Worm (Caenorhabditis elegans) whole organism, young adult: Measurements from ENCODE around the gene fbxa-78.

ENCODE experiments used
- B0019.2 ChIP-seq: fragments of 200-800 bp; sonication (Bioruptor generic); conservative IDR thresholded peaks from 2 replicates; pipeline ENCODE4 v1.3.6; 2022; ENCODE audit warnings: missing genetic modification reagents, missing genetic modification characterization, missing compliant biosample characterization
- B0261.1 ChIP-seq: sonication (generic microtip); optimal IDR thresholded peaks from 2 replicates; lab custom pipeline; 2016; ENCODE audit warnings: mild to moderate bottlenecking, missing genetic modification characterization, moderate library complexity, missing compliant biosample characterization
- C17E4.6 ChIP-seq: fragments of 200-800 bp; sonication (Bioruptor generic); IDR thresholded peaks from 2 replicates; pipeline ENCODE4 v1.3.6; 2022; ENCODE audit warnings: missing genetic modification reagents, missing genetic modification characterization, missing compliant biosample characterization
- F23B12.7 ChIP-seq: sonication (generic microtip); optimal IDR thresholded peaks from 2 replicates; lab custom pipeline; 2017; ENCODE audit warnings: missing genetic modification characterization, mild to moderate bottlenecking, missing compliant biosample characterization, antibody characterized with exemption, moderate library complexity; ENCODE audit not compliant: insufficient read depth
- F37B4.10 ChIP-seq: fragments of 200-800 bp; sonication (Bioruptor generic); IDR thresholded peaks from 2 replicates; pipeline ENCODE4 v1.3.6; 2022; ENCODE audit warnings: missing genetic modification characterization, missing compliant biosample characterization
- F49E8.2 ChIP-seq: sonication (generic microtip); optimal IDR thresholded peaks from 3 replicates; lab custom pipeline; 2017; ENCODE audit warnings: missing genetic modification characterization, mild to moderate bottlenecking, missing compliant biosample characterization, antibody characterized with exemption, moderate library complexity; ENCODE audit not compliant: insufficient read depth
- F52B5.7 ChIP-seq: sonication (generic microtip); optimal IDR thresholded peaks from 2 replicates; lab custom pipeline; 2016; ENCODE audit warnings: mild to moderate bottlenecking, missing genetic modification characterization, missing compliant biosample characterization
- F57C9.4 ChIP-seq: sonication (generic microtip); optimal IDR thresholded peaks from 2 replicates; lab custom pipeline; 2017; ENCODE audit warnings: mild to moderate bottlenecking, missing genetic modification characterization, missing compliant biosample characterization
- T07F8.4 ChIP-seq: sonication (generic microtip); optimal IDR thresholded peaks from 2 replicates; lab custom pipeline; 2016; ENCODE audit warnings: mild to moderate bottlenecking, missing genetic modification characterization, moderate library complexity, missing compliant biosample characterization
- Y53F4B.3 ChIP-seq: fragments of 200-800 bp; sonication (Bioruptor generic); IDR thresholded peaks from 2 replicates; pipeline ENCODE4 v1.3.6; 2022; ENCODE audit warnings: missing genetic modification reagents, missing genetic modification characterization, missing compliant biosample characterization
- Y56A3A.18 ChIP-seq: fragments of 200-800 bp; sonication (Bioruptor generic); IDR thresholded peaks from 2 replicates; pipeline ENCODE4 v1.3.6; 2022; ENCODE audit warnings: missing genetic modification reagents, missing genetic modification characterization, missing compliant biosample characterization
- Y95B8A.8 ChIP-seq: fragments of 200-800 bp; sonication (Bioruptor generic); IDR thresholded peaks from 2 replicates; pipeline ENCODE4 v1.3.6; 2022; ENCODE audit warnings: missing genetic modification reagents, missing genetic modification characterization, missing compliant biosample characterization
- ZK185.1 ChIP-seq: sonication (generic microtip); optimal IDR thresholded peaks from 2 replicates; lab custom pipeline; 2016; ENCODE audit warnings: mild to moderate bottlenecking, missing genetic modification characterization, missing compliant biosample characterization; ENCODE audit not compliant: poor library complexity, severe bottlenecking
- akir-1 ChIP-seq: fragments of 200-800 bp; sonication (Bioruptor generic); optimal IDR thresholded peaks from 2 replicates; lab custom pipeline; 2018; ENCODE audit warnings: mild to moderate bottlenecking, missing genetic modification characterization, moderate library complexity, missing compliant biosample characterization
- athp-1 ChIP-seq: sonication (generic microtip); optimal IDR thresholded peaks from 2 replicates; lab custom pipeline; 2017; ENCODE audit warnings: mild to moderate bottlenecking, missing genetic modification characterization, missing compliant biosample characterization
- attf-3 ChIP-seq: fragments of 200-800 bp; sonication (Bioruptor generic); conservative IDR thresholded peaks from 2 replicates; pipeline ENCODE4 v1.3.6; 2022; ENCODE audit warnings: missing genetic modification reagents, missing genetic modification characterization, missing compliant biosample characterization
- bed-1 ChIP-seq: fragments of 200-800 bp; sonication (Bioruptor generic); IDR thresholded peaks from 2 replicates; pipeline ENCODE4 v1.3.6; 2022; ENCODE audit warnings: missing genetic modification reagents, missing genetic modification characterization, missing compliant biosample characterization
- cebp-1 ChIP-seq, 2 experiments: fragments of 200-800 bp in 1 of 2; sonication (Bioruptor generic) in 1 of 2; sonication (generic microtip) in 1 of 2; IDR thresholded peaks in 1 of 2; optimal IDR thresholded peaks in 1 of 2; 2 replicates each; pipeline versions ENCODE4 v1.3.6 to Lab custom; 2017 to 2022; ENCODE audit warnings: missing compliant biosample characterization in 2 of 2, missing genetic modification characterization in 2 of 2, mild to moderate bottlenecking in 1 of 2, missing genetic modification reagents in 1 of 2, moderate library complexity in 1 of 2
- cebp-2 ChIP-seq: fragments of 200-800 bp; sonication (Bioruptor generic); IDR thresholded peaks from 2 replicates; pipeline ENCODE4 v1.3.6; 2022; ENCODE audit warnings: missing genetic modification characterization, missing compliant biosample characterization
- ceh-27 ChIP-seq: fragments of 200-800 bp; sonication (Bioruptor generic); optimal IDR thresholded peaks from 2 replicates; lab custom pipeline; 2018; ENCODE audit warnings: mild to moderate bottlenecking, missing genetic modification characterization, moderate library complexity, missing compliant biosample characterization
- ceh-58 ChIP-seq: fragments of 200-800 bp; sonication (Bioruptor generic); IDR thresholded peaks from 2 replicates; pipeline ENCODE4 v1.3.6; 2022; ENCODE audit warnings: missing genetic modification characterization, missing compliant biosample characterization
- chd-7 ChIP-seq: sonication (generic microtip); optimal IDR thresholded peaks from 2 replicates; lab custom pipeline; 2016; ENCODE audit warnings: mild to moderate bottlenecking, missing genetic modification characterization, moderate library complexity, missing compliant biosample characterization
- die-1 ChIP-seq: sonication (generic microtip); optimal IDR thresholded peaks from 2 replicates; lab custom pipeline; 2016; ENCODE audit warnings: missing genotype, mild to moderate bottlenecking, missing genetic modification characterization, missing compliant biosample characterization
- dpff-1 ChIP-seq: sonication (generic microtip); optimal IDR thresholded peaks from 2 replicates; lab custom pipeline; 2017; ENCODE audit warnings: mild to moderate bottlenecking, missing genetic modification characterization, missing compliant biosample characterization
- ekl-4 ChIP-seq: fragments of 200-800 bp; sonication (Bioruptor generic); IDR thresholded peaks from 2 replicates; pipeline ENCODE4 v1.3.6; 2022; ENCODE audit warnings: missing genetic modification reagents, missing genetic modification characterization, missing compliant biosample characterization
- fkh-3 ChIP-seq: sonication (generic microtip); optimal IDR thresholded peaks from 2 replicates; lab custom pipeline; 2016; ENCODE audit warnings: mild to moderate bottlenecking, missing genetic modification characterization, missing compliant biosample characterization
- gei-17 ChIP-seq: fragments of 200-800 bp; sonication (Bioruptor generic); optimal IDR thresholded peaks from 2 replicates; lab custom pipeline; 2018; ENCODE audit warnings: mild to moderate bottlenecking, missing genetic modification characterization, missing compliant biosample characterization
- hlh-12 ChIP-seq: sonication (generic microtip); optimal IDR thresholded peaks from 2 replicates; lab custom pipeline; 2016; ENCODE audit warnings: missing genetic modification characterization, missing compliant biosample characterization
- hmg-1.2 ChIP-seq: fragments of 200-800 bp; sonication (Bioruptor generic); IDR thresholded peaks from 2 replicates; pipeline ENCODE4 v1.3.6; 2022; ENCODE audit warnings: missing genetic modification reagents, missing genetic modification characterization, missing compliant biosample characterization
- hmg-20 ChIP-seq: fragments of 200-800 bp; sonication (Bioruptor generic); IDR thresholded peaks from 2 replicates; pipeline ENCODE4 v1.3.6; 2022; ENCODE audit warnings: missing genetic modification reagents, missing genetic modification characterization, missing compliant biosample characterization
- lag-1 ChIP-seq: fragments of 200-800 bp; sonication (Bioruptor generic); IDR thresholded peaks from 2 replicates; pipeline ENCODE4 v1.3.6; 2022; ENCODE audit warnings: missing genetic modification reagents, missing genetic modification characterization, missing compliant biosample characterization
- lin-26 ChIP-seq: fragments of 200-800 bp; sonication (Bioruptor generic); IDR thresholded peaks from 2 replicates; pipeline ENCODE4 v1.3.6; 2022; ENCODE audit warnings: missing genetic modification reagents, missing genetic modification characterization, missing compliant biosample characterization
- lin-35 ChIP-seq, 3 experiments: fragments of 150-350 bp in 2 of 3; sonication (generic microtip) in 1 of 3; optimal IDR thresholded peaks; 2 replicates each; lab custom pipeline; 2014 to 2018; ENCODE audit warnings: missing biosample characterization in 3 of 3, missing genetic modification characterization in 3 of 3, missing genetic modification reagents in 3 of 3
- lsl-1 ChIP-seq: fragments of 200-800 bp; sonication (Bioruptor generic); optimal IDR thresholded peaks from 2 replicates; lab custom pipeline; 2018; ENCODE audit warnings: mild to moderate bottlenecking, missing genetic modification characterization, moderate library complexity, missing compliant biosample characterization
- madf-6 ChIP-seq: fragments of 200-800 bp; sonication (Bioruptor generic); IDR thresholded peaks from 2 replicates; pipeline ENCODE4 v1.3.6; 2022; ENCODE audit warnings: missing genetic modification reagents, missing genetic modification characterization, missing compliant biosample characterization
- mes-4 ChIP-seq: sonication (generic microtip); optimal IDR thresholded peaks from 2 replicates; lab custom pipeline; 2016; ENCODE audit warnings: missing genotype, missing genetic modification characterization, missing compliant biosample characterization
- nfya-2 ChIP-seq: fragments of 200-800 bp; sonication (Bioruptor generic); IDR thresholded peaks from 2 replicates; pipeline ENCODE4 v1.3.6; 2022; ENCODE audit warnings: missing genetic modification reagents, missing genetic modification characterization, missing compliant biosample characterization
- rcor-1 ChIP-seq: fragments of 200-800 bp; sonication (Bioruptor generic); IDR thresholded peaks from 2 replicates; pipeline ENCODE4 v1.3.6; 2022; ENCODE audit warnings: missing genetic modification reagents, missing genetic modification characterization, missing compliant biosample characterization
- rpc-1 ChIP-seq, 2 experiments: fragments of 150-350 bp in 1 of 2; sonication (generic microtip) in 1 of 2; optimal IDR thresholded peaks; 2 replicates each; lab custom pipeline; 2014 to 2018; ENCODE audit warnings: missing biosample characterization in 1 of 2, missing genetic modification characterization in 1 of 2, missing genetic modification reagents in 1 of 2, missing genotype in 1 of 2
- somi-1 ChIP-seq: fragments of 200-800 bp; sonication (Bioruptor generic); optimal IDR thresholded peaks from 2 replicates; lab custom pipeline; 2018; ENCODE audit warnings: mild to moderate bottlenecking, missing genetic modification characterization, missing compliant biosample characterization
- sptf-2 ChIP-seq: fragments of 200-800 bp; sonication (Bioruptor generic); optimal IDR thresholded peaks from 2 replicates; lab custom pipeline; 2018; ENCODE audit warnings: mild to moderate bottlenecking, missing genetic modification characterization, missing compliant biosample characterization
- tbp1 ChIP-seq: fragments of 200-800 bp; sonication (Bioruptor generic); optimal IDR thresholded peaks from 2 replicates; lab custom pipeline; 2018; ENCODE audit warnings: mild to moderate bottlenecking, missing genetic modification characterization, missing compliant biosample characterization
- unc-130 ChIP-seq: sonication (generic microtip); optimal IDR thresholded peaks from 2 replicates; lab custom pipeline; 2016; ENCODE audit warnings: missing genetic modification reagents, missing genetic modification characterization, missing compliant biosample characterization
- xnd-1 ChIP-seq: sonication (generic microtip); optimal IDR thresholded peaks from 2 replicates; lab custom pipeline; 2016; ENCODE audit warnings: missing genotype, missing genetic modification reagents, missing genetic modification characterization, missing compliant biosample characterization
- zfh-2 ChIP-seq: fragments of 200-800 bp; sonication (Bioruptor generic); conservative IDR thresholded peaks from 2 replicates; pipeline ENCODE4 v1.3.6; 2022; ENCODE audit warnings: missing genetic modification reagents, missing genetic modification characterization, missing compliant biosample characterization
- ztf-18 ChIP-seq: sonication (generic microtip); optimal IDR thresholded peaks from 2 replicates; lab custom pipeline; 2016; ENCODE audit warnings: missing genotype, mild to moderate bottlenecking, missing genetic modification characterization, missing compliant biosample characterization
- ztf-22 ChIP-seq: fragments of 200-800 bp; sonication (Bioruptor generic); optimal IDR thresholded peaks from 2 replicates; lab custom pipeline; 2018; ENCODE audit warnings: mild to moderate bottlenecking, missing genetic modification characterization, moderate library complexity, missing compliant biosample characterization
- ztf-26 ChIP-seq: sonication (generic microtip); optimal IDR thresholded peaks from 2 replicates; lab custom pipeline; 2017; ENCODE audit warnings: missing genetic modification characterization, missing compliant biosample characterization

The fbxa-78 gene

ce11 chrIII:1218221-1218620, 40.0 kb downstream of the fbxa-78 start:
- TF ChIP-seq lsl-1 (GFP tag; lab: Kevin White, UChicago) (peak; percentile 9), ceh-27 (GFP tag; lab: Kevin White, UChicago) (no peak), unc-130 (GFP tag; lab: Kevin White, UChicago) (no peak), Y53F4B.3 (GFP tag; lab: Robert Waterston, UW) (no peak), F52B5.7 (tag; lab: Kevin White, UChicago) (no peak), bed-1 (no peak), akir-1 (no peak), lin-35 (GFP tag; optimal IDR thresholded peaks at IDR 0.05; lab: Kevin White, UChicago) (no peak), sptf-2 (GFP tag; lab: Kevin White, UChicago) (no peak), B0019.2 (GFP tag; lab: Robert Waterston, UW) (no peak; the same call in 1 of the 2 replicates), rpc-1 (optimal IDR thresholded peaks at IDR 0.05; lab: Kevin White, UChicago) (peak; percentile 59), rpc-1 (tag; optimal IDR thresholded peaks at IDR 0.05; lab: Kevin White, UChicago) (peak; percentile 78), ztf-18 (tag; lab: Kevin White, UChicago) (peak; percentile 42), hlh-12 (tag; lab: Kevin White, UChicago) (no peak), fkh-3 (tag; lab: Kevin White, UChicago) (no peak), chd-7 (tag; lab: Kevin White, UChicago) (no peak), gei-17 (GFP tag; lab: Kevin White, UChicago) (no peak), B0261.1 (peak; percentile 74), F49E8.2 (no peak), attf-3 (GFP tag; lab: Robert Waterston, UW) (no peak), F23B12.7 (peak; percentile 36), ekl-4 (GFP tag; lab: Robert Waterston, UW) (no peak), mes-4 (tag; lab: Kevin White, UChicago) (no peak), F57C9.4 (no peak), cebp-2 (GFP tag; lab: Robert Waterston, UW) (no peak), ztf-26 (peak; percentile 13), madf-6 (GFP tag; lab: Robert Waterston, UW) (no peak), C17E4.6 (no peak), ztf-22 (no peak), hmg-1.2 (GFP tag; lab: Robert Waterston, UW) (peak; percentile 47), T07F8.4 (tag; lab: Kevin White, UChicago) (no peak), Y95B8A.8 (GFP tag; lab: Robert Waterston, UW) (no peak), F37B4.10 (GFP tag; lab: Robert Waterston, UW) (no peak), somi-1 (GFP tag; lab: Kevin White, UChicago) (no peak), xnd-1 (no peak), lin-26 (GFP tag; lab: Robert Waterston, UW) (peak; percentile 73; the same call in 1 of the 2 replicates), ZK185.1 (tag; lab: Kevin White, UChicago) (no peak), tbp1 (GFP tag; lab: Kevin White, UChicago) (peak; percentile 91), Y56A3A.18 (GFP tag; lab: Robert Waterston, UW) (0 out of 2 replicates have a peak, but pooled peaks have one; percentile 34), ceh-58 (no peak), hmg-20 (no peak), cebp-1 (GFP tag; IDR thresholded peaks at IDR 0.05; lab: Robert Waterston, UW) (no peak), cebp-1 (tag; optimal IDR thresholded peaks at IDR 0.05; lab: Kevin White, UChicago) (no peak), lag-1 (no peak), athp-1 (no peak), dpff-1 (no peak), die-1 (tag; lab: Kevin White, UChicago) (no peak), nfya-2 (no peak), zfh-2 (GFP tag; lab: Robert Waterston, UW) (peak; percentile 49; the same call in 1 of the 2 replicates), rcor-1 (GFP tag; lab: Robert Waterston, UW) (no peak)
